Worm (Caenorhabditis elegans) whole organism, mixed stage, embryonic: ENCODE measurements around the gene F25E5.2.

ENCODE experiments used
- M03D4.4 ChIP-seq: sonication (generic microtip); optimal IDR thresholded peaks from 2 replicates; lab custom pipeline; 2017; ENCODE audit warnings: mild to moderate bottlenecking, missing genetic modification characterization, missing compliant biosample characterization
- bed-3 ChIP-seq: fragments of 200-800 bp; sonication (Bioruptor generic); optimal IDR thresholded peaks from 3 replicates; lab custom pipeline; 2018; ENCODE audit warnings: mild to moderate bottlenecking, missing genetic modification characterization, moderate library complexity, missing compliant biosample characterization
- blmp-1 ChIP-seq: fragments of 150-350 bp; optimal IDR thresholded peaks from 2 replicates; lab custom pipeline; 2014; ENCODE audit warnings: missing biosample characterization, missing genetic modification characterization
- ceh-43 ChIP-seq: fragments of 200-800 bp; sonication (Bioruptor generic); optimal IDR thresholded peaks from 2 replicates; lab custom pipeline; 2018; ENCODE audit warnings: mild to moderate bottlenecking, missing genetic modification characterization, moderate library complexity, missing compliant biosample characterization
- ceh-83 ChIP-seq: fragments of 200-800 bp; sonication (Bioruptor generic); optimal IDR thresholded peaks from 2 replicates; lab custom pipeline; 2018; ENCODE audit warnings: mild to moderate bottlenecking, missing genetic modification characterization, missing compliant biosample characterization
- ces-1 ChIP-seq: fragments of 150-350 bp; optimal IDR thresholded peaks from 2 replicates; lab custom pipeline; 2014; ENCODE audit warnings: missing biosample characterization, missing genetic modification reagents, missing genetic modification characterization
- drap-1 ChIP-seq: fragments of 200-800 bp; sonication (Bioruptor generic); optimal IDR thresholded peaks from 3 replicates; lab custom pipeline; 2018; ENCODE audit warnings: mild to moderate bottlenecking, missing genetic modification characterization, missing compliant biosample characterization
- elt-3 ChIP-seq: fragments of 150-350 bp; optimal IDR thresholded peaks from 2 replicates; lab custom pipeline; 2014; ENCODE audit warnings: missing biosample characterization, missing genetic modification characterization
- flh-1 ChIP-seq: fragments of 200-800 bp; sonication (Bioruptor generic); optimal IDR thresholded peaks from 2 replicates; lab custom pipeline; 2018; ENCODE audit warnings: mild to moderate bottlenecking, missing genetic modification characterization, moderate library complexity, missing compliant biosample characterization
- ham-2 ChIP-seq: fragments of 200-800 bp; sonication (Bioruptor generic); optimal IDR thresholded peaks from 2 replicates; lab custom pipeline; 2018; ENCODE audit warnings: mild to moderate bottlenecking, missing genetic modification characterization, missing compliant biosample characterization
- hlh-1 ChIP-seq: fragments of 150-350 bp; optimal IDR thresholded peaks from 2 replicates; lab custom pipeline; 2014; ENCODE audit warnings: missing biosample characterization, missing genetic modification reagents, missing genetic modification characterization
- lin-13 ChIP-seq: fragments of 150-350 bp; optimal IDR thresholded peaks from 2 replicates; lab custom pipeline; 2014; ENCODE audit warnings: missing biosample characterization, missing genetic modification characterization
- lin-32 ChIP-seq: fragments of 200-800 bp; sonication (Bioruptor generic); optimal IDR thresholded peaks from 2 replicates; lab custom pipeline; 2018; ENCODE audit warnings: mild to moderate bottlenecking, missing genetic modification characterization, missing compliant biosample characterization
- lsy-2 ChIP-seq: fragments of 150-350 bp; optimal IDR thresholded peaks from 2 replicates; lab custom pipeline; 2014; ENCODE audit warnings: missing biosample characterization, missing genetic modification characterization
- mab-5 ChIP-seq: fragments of 150-350 bp; optimal IDR thresholded peaks from 2 replicates; lab custom pipeline; 2014; ENCODE audit warnings: missing biosample characterization, missing genetic modification characterization
- mep-1 ChIP-seq: fragments of 150-350 bp; optimal IDR thresholded peaks from 2 replicates; lab custom pipeline; 2017; ENCODE audit warnings: missing biosample characterization, missing genetic modification reagents, missing genetic modification characterization, inconsistent platforms
- mls-2 ChIP-seq: sonication (generic microtip); optimal IDR thresholded peaks from 2 replicates; lab custom pipeline; 2016; ENCODE audit warnings: mild to moderate bottlenecking, missing genetic modification characterization, moderate library complexity, missing compliant biosample characterization
- nhr-12 ChIP-seq: fragments of 150-350 bp; optimal IDR thresholded peaks from 2 replicates; lab custom pipeline; 2014; ENCODE audit warnings: missing biosample characterization, missing genetic modification characterization
- nhr-2 ChIP-seq: fragments of 150-350 bp; optimal IDR thresholded peaks from 2 replicates; lab custom pipeline; 2014; ENCODE audit warnings: missing biosample characterization, missing genetic modification characterization
- nhr-237 ChIP-seq: fragments of 150-350 bp; optimal IDR thresholded peaks from 2 replicates; lab custom pipeline; 2014; ENCODE audit warnings: missing biosample characterization, missing genetic modification characterization
- nhr-28 ChIP-seq: fragments of 150-350 bp; optimal IDR thresholded peaks from 2 replicates; lab custom pipeline; 2014; ENCODE audit warnings: missing biosample characterization, missing genetic modification characterization
- nhr-76 ChIP-seq: sonication (generic microtip); optimal IDR thresholded peaks from 2 replicates; lab custom pipeline; 2017; ENCODE audit warnings: missing biosample characterization, missing genetic modification characterization
- pha-4 ChIP-seq: fragments of 150-350 bp; optimal IDR thresholded peaks from 2 replicates; lab custom pipeline; 2018; ENCODE audit warnings: missing biosample characterization, missing genetic modification reagents, missing genetic modification characterization
- sem-2 ChIP-seq: fragments of 200-800 bp; sonication (Bioruptor generic); optimal IDR thresholded peaks from 2 replicates; lab custom pipeline; 2018; ENCODE audit warnings: mild to moderate bottlenecking, missing genetic modification characterization, missing compliant biosample characterization
- snpc-4 ChIP-seq: fragments of 150-350 bp; optimal IDR thresholded peaks from 2 replicates; lab custom pipeline; 2014; ENCODE audit warnings: missing biosample characterization, missing genetic modification characterization
- sptf-1 ChIP-seq: sonication (generic microtip); optimal IDR thresholded peaks from 2 replicates; lab custom pipeline; 2017; ENCODE audit warnings: mild to moderate bottlenecking, missing genetic modification characterization, moderate library complexity, missing compliant biosample characterization
- unc-120 ChIP-seq: sonication (generic microtip); optimal IDR thresholded peaks from 2 replicates; lab custom pipeline; 2017; ENCODE audit warnings: missing genetic modification characterization, missing compliant biosample characterization; ENCODE audit not compliant: poor library complexity, severe bottlenecking
- unc-39 ChIP-seq: fragments of 150-350 bp; optimal IDR thresholded peaks from 2 replicates; lab custom pipeline; 2014; ENCODE audit warnings: missing biosample characterization, missing genetic modification characterization
- unc-62 ChIP-seq: fragments of 150-350 bp; optimal IDR thresholded peaks from 2 replicates; lab custom pipeline; 2014; ENCODE audit warnings: missing biosample characterization, missing genetic modification reagents, missing genetic modification characterization
- zip-8 ChIP-seq: fragments of 150-350 bp; optimal IDR thresholded peaks from 2 replicates; lab custom pipeline; 2014; ENCODE audit warnings: missing biosample characterization, missing genetic modification characterization
- ztf-11 ChIP-seq: fragments of 150-350 bp; optimal IDR thresholded peaks from 2 replicates; lab custom pipeline; 2014; ENCODE audit warnings: missing biosample characterization, missing genetic modification characterization

Gene F25E5.2

DNA sequence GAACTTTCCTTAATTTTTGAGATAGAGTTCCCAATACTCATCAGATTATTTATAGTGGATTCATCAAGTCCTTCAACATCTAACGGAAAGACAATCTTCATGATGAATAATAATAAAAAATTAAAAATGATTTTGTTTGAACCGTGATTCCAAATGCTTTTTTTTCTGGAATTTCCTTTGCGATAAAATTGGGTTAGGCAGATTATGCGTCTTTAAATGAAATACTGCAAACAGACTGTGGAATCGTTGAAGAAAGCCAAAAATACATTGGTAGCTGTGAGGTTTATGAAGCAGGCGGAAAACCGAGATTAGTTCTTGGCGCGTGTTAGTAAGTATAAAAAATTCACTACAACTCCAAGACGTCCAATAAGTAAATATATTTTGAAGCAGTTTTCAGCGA lies 28.5 kb upstream of the F25E5.2 start, which contains the start of gene srw-68:
TSS of gene srw-68 (minus strand) at position 101 of the 400 bp plus-strand sequence.
- no peak for TF ChIP-seq blmp-1 (tag; lab: Kevin White, UChicago)
- no peak for TF ChIP-seq M03D4.4 (tag; lab: Kevin White, UChicago)
- TF ChIP-seq nhr-12, result no peak
- no peak for TF ChIP-seq nhr-28 (tag; lab: Kevin White, UChicago)
- TF ChIP-seq nhr-76 (tag; lab: Kevin White, UChicago), result no peak
- TF ChIP-seq unc-39 (tag; lab: Kevin White, UChicago), result no peak
- no peak for TF ChIP-seq ces-1 (GFP tag; lab: Kevin White, UChicago)

DNA sequence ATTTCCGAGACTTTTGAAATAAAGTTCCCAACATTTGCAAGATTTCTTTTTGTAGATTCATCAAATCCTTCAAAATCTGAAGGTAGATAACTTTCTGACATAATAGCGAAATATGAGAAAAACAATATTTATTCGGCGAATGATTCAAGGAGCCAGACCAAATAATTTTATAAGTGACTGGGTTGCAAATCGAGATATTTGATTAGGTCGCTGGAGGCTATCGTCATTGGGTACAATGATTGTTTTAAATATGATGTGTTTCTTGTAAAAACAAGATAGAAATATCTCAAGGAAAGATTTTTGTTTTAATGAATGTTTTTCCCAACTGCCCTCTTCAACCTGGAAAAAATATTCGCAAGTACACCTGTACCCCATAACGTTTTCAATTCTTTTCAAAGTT lies 26.2 kb upstream of the F25E5.2 start, which contains the start of gene srw-69:
TSS of gene srw-69 (minus strand) at position 101 of the 400 bp plus-strand sequence.
- TF ChIP-seq lin-13 (tag; lab: Kevin White, UChicago) (no peak), mls-2 (tag; lab: Kevin White, UChicago) (no peak), ham-2 (GFP tag; lab: Kevin White, UChicago) (no peak), mab-5 (tag; lab: Kevin White, UChicago) (no peak), lsy-2 (tag; lab: Kevin White, UChicago) (no peak), nhr-2 (tag; lab: Kevin White, UChicago) (no peak), bed-3 (GFP tag; lab: Kevin White, UChicago) (no peak), unc-62 (GFP tag; lab: Kevin White, UChicago) (no peak), flh-1 (no peak), snpc-4 (no peak), unc-39 (tag; lab: Kevin White, UChicago) (no peak), sem-2 (GFP tag; lab: Kevin White, UChicago) (no peak)

DNA sequence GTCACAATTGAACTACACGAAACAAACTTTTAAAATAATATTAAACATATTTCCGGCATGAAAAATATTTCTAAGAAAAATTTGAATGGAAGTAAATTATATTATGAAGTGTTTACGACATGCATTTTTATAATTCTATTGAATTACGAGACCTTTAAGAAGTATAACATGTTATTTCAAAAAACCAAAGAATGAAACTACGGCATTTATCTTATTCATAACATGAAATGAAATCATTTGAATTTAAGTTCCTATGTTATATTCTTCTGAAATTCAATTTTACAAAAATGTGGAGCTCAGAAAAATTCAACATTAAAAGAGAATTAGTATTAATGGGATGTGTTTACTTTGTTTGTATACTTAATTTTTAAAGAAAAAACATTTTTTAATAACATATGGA lies 24.1 kb upstream of the F25E5.2 start, which contains the start of gene srw-71:
TSS of gene srw-71 (minus strand) at position 101 of the 400 bp plus-strand sequence.
- TF ChIP-seq bed-3 (GFP tag; lab: Kevin White, UChicago) (no peak), unc-120 (tag; lab: Kevin White, UChicago) (no peak), nhr-76 (tag; lab: Kevin White, UChicago) (no peak), ceh-43 (GFP tag; lab: Kevin White, UChicago) (no peak), zip-8 (tag; lab: Kevin White, UChicago) (no peak), lin-32 (GFP tag; lab: Kevin White, UChicago) (no peak), hlh-1 (tag; lab: Kevin White, UChicago) (no peak), drap-1 (GFP tag; lab: Kevin White, UChicago) (no peak), ces-1 (GFP tag; lab: Kevin White, UChicago) (no peak), lsy-2 (tag; lab: Kevin White, UChicago) (no peak), ceh-83 (GFP tag; lab: Kevin White, UChicago) (no peak), pha-4 (tag; lab: Kevin White, UChicago) (no peak), mls-2 (tag; lab: Kevin White, UChicago) (no peak), snpc-4 (no peak), nhr-2 (tag; lab: Kevin White, UChicago) (no peak), sptf-1 (tag; lab: Kevin White, UChicago) (no peak), flh-1 (no peak), elt-3 (tag; lab: Kevin White, UChicago) (no peak)
- TF ChIP-seq, all 35 proteins: peak for 0

DNA sequence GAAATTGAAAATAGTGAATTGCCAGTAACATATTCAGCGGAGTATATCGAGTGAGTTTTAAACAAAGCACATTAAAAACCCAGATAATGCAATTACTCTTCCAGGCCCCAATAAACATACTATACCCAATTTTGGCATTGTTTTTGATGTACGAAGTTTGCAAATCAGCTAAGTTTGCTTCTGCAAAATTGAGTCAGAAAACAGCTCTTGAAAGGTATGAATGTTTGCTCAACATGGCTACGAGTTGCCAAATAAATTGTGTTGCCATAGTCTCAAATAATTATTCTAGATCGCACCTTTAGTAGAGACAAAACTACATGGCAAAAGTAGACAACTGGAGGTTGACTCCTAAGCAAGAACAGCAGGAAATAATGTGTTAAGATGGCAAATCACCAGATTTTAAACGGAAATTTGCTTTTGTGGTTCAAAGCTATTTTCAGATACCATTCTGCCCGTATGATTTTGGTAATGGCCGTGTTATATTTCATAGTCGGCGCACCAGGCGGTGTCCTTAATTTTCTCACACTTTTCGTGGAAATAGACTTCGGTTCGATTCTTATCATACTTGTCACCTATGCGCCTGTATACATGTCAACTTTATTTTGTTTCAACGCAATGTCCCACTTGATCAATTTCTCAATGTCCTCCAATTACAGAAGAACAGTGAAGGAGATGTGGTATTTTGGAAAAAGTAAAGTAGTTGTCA lies 22.5 kb upstream of the F25E5.2 start:
- TF ChIP-seq hlh-1 (tag; lab: Kevin White, UChicago) (no peak), nhr-76 (tag; lab: Kevin White, UChicago) (no peak), drap-1 (GFP tag; lab: Kevin White, UChicago) (no peak), ztf-11 (tag; lab: Kevin White, UChicago) (no peak), lin-32 (GFP tag; lab: Kevin White, UChicago) (no peak), elt-3 (tag; lab: Kevin White, UChicago) (no peak), blmp-1 (tag; lab: Kevin White, UChicago) (no peak), mep-1 (tag; lab: Kevin White, UChicago) (no peak), nhr-237 (no peak), flh-1 (no peak)
